Fruit fly (Drosophila melanogaster) whole organism, embryonic: ENCODE data around the gene CG46244.

Source experiments
- Aef1 ChIP-seq: fragments of 200-800 bp; sonication (Bioruptor generic); IDR thresholded peaks from 3 replicates; pipeline ENCODE4 v1.3.6; 2022; ENCODE audit warnings: missing biosample characterization, missing genetic modification characterization
- Atf6 ChIP-seq: fragments of 200-800 bp; sonication (Bioruptor generic); IDR thresholded peaks from 2 replicates; pipeline ENCODE4 v1.3.6; 2022; ENCODE audit warnings: missing biosample characterization, missing genetic modification characterization
- BEAF-32 ChIP-seq: fragments of 200-800 bp; sonication (Bioruptor generic); optimal IDR thresholded peaks from 3 replicates; lab custom pipeline; 2017; ENCODE audit warnings: missing biosample characterization, missing genetic modification characterization, mild to moderate bottlenecking, moderate library complexity, missing genetic modification reagents
- CG10654 ChIP-seq: fragments of 200-800 bp; sonication (Bioruptor generic); optimal IDR thresholded peaks from 2 replicates; lab custom pipeline; 2016; ENCODE audit warnings: missing biosample characterization, missing genetic modification characterization
- CG11085 ChIP-seq: fragments of 200-800 bp; sonication (Bioruptor generic); IDR thresholded peaks from 2 replicates; pipeline ENCODE4 v1.3.6; 2022; ENCODE audit warnings: missing biosample characterization, missing genetic modification characterization
- CG11504 ChIP-seq: fragments of 200-800 bp; sonication (Bioruptor generic); optimal IDR thresholded peaks from 3 replicates; lab custom pipeline; 2019; ENCODE audit warnings: missing biosample characterization, mild to moderate bottlenecking, missing genetic modification characterization, moderate library complexity
- CG12659 ChIP-seq: fragments of 200-800 bp; sonication (Bioruptor generic); optimal IDR thresholded peaks from 3 replicates; lab custom pipeline; 2017; ENCODE audit warnings: mild to moderate bottlenecking, missing biosample characterization, missing genetic modification reagents, missing genetic modification characterization
- CG15601 ChIP-seq: fragments of 200-800 bp; sonication (Bioruptor generic); optimal IDR thresholded peaks from 3 replicates; lab custom pipeline; 2019; ENCODE audit warnings: missing biosample characterization, mild to moderate bottlenecking, missing genetic modification characterization, moderate library complexity
- CG17361 ChIP-seq: fragments of 200-800 bp; sonication (Bioruptor generic); IDR thresholded peaks from 3 replicates; pipeline ENCODE4 v1.3.6; 2022; ENCODE audit warnings: missing biosample characterization, missing genetic modification characterization
- CG2120 ChIP-seq: fragments of 200-800 bp; sonication (Bioruptor generic); optimal IDR thresholded peaks from 3 replicates; lab custom pipeline; 2016; ENCODE audit warnings: missing biosample characterization, missing genetic modification characterization
- CG2199 ChIP-seq: fragments of 200-800 bp; sonication (Bioruptor generic); IDR thresholded peaks from 3 replicates; pipeline ENCODE4 v1.3.6; 2022; ENCODE audit warnings: missing biosample characterization, missing genetic modification characterization
- CG31388 ChIP-seq: fragments of 200-800 bp; sonication (Bioruptor generic); optimal IDR thresholded peaks from 2 replicates; lab custom pipeline; 2016; ENCODE audit warnings: missing biosample characterization, missing genetic modification characterization
- CG32532 ChIP-seq: fragments of 200-800 bp; sonication (Bioruptor generic); IDR thresholded peaks from 2 replicates; pipeline ENCODE4 v1.3.6; 2022; ENCODE audit warnings: missing biosample characterization, missing genetic modification characterization
- CG32767 ChIP-seq: fragments of 200-800 bp; sonication (Bioruptor generic); IDR thresholded peaks from 2 replicates; pipeline ENCODE4 v1.3.6; 2022; ENCODE audit warnings: missing biosample characterization, missing genetic modification characterization
- CG34224 ChIP-seq: fragments of 200-800 bp; sonication (Bioruptor generic); IDR thresholded peaks from 3 replicates; pipeline ENCODE4 v1.3.6; 2022; ENCODE audit warnings: missing biosample characterization, missing genetic modification characterization; ENCODE audit not compliant: partially characterized antibody
- CG4360 ChIP-seq: fragments of 200-800 bp; sonication (Bioruptor generic); IDR thresholded peaks from 2 replicates; pipeline ENCODE4 v1.3.6; 2022; ENCODE audit warnings: missing biosample characterization, missing genetic modification characterization
- CG4617 ChIP-seq: fragments of 200-800 bp; sonication (Bioruptor generic); optimal IDR thresholded peaks from 3 replicates; lab custom pipeline; 2016; ENCODE audit warnings: missing biosample characterization, missing genetic modification characterization, borderline replicate concordance
- CG6683 ChIP-seq: fragments of 200-800 bp; sonication (Bioruptor generic); optimal IDR thresholded peaks from 2 replicates; lab custom pipeline; 2017; ENCODE audit warnings: missing biosample characterization, mild to moderate bottlenecking, missing genetic modification characterization, missing genetic modification reagents
- CG8478 ChIP-seq: fragments of >200 bp; optimal IDR thresholded peaks from 2 replicates; lab custom pipeline; 2018
- CG8924 ChIP-seq: fragments of 200-800 bp; optimal IDR thresholded peaks from 3 replicates; lab custom pipeline; 2019; ENCODE audit warnings: missing biosample characterization, mild to moderate bottlenecking, missing genetic modification characterization, moderate library complexity
- CG9876 ChIP-seq: fragments of 200-800 bp; sonication (Bioruptor generic); optimal IDR thresholded peaks from 2 replicates; lab custom pipeline; 2016; ENCODE audit warnings: missing biosample characterization, missing genetic modification characterization
- D19A ChIP-seq: fragments of 200-800 bp; optimal IDR thresholded peaks from 3 replicates; lab custom pipeline; 2019; ENCODE audit warnings: missing biosample characterization, mild to moderate bottlenecking, missing genetic modification characterization, moderate library complexity
- Doc2 ChIP-seq: fragments of 200-800 bp; sonication (Bioruptor generic); IDR thresholded peaks from 2 replicates; pipeline ENCODE4 v1.3.6; 2022; ENCODE audit warnings: missing biosample characterization, missing genetic modification characterization
- Drgx ChIP-seq: fragments of 200-800 bp; sonication (Bioruptor generic); IDR thresholded peaks from 2 replicates; pipeline ENCODE4 v1.3.6; 2022; ENCODE audit warnings: missing biosample characterization, missing genetic modification characterization
- E2f1 ChIP-seq: fragments of 200-800 bp; sonication (Bioruptor generic); IDR thresholded peaks from 2 replicates; pipeline ENCODE4 v1.3.6; 2022; ENCODE audit warnings: missing biosample characterization, missing genetic modification characterization
- Fer1 ChIP-seq: fragments of 200-800 bp; sonication (Bioruptor generic); optimal IDR thresholded peaks from 2 replicates; lab custom pipeline; 2017; ENCODE audit warnings: missing biosample characterization, mild to moderate bottlenecking, missing genetic modification characterization
- Lpt ChIP-seq: fragments of >200 bp; optimal IDR thresholded peaks from 2 replicates; lab custom pipeline; 2018; ENCODE audit warnings: missing biosample characterization, missing genetic modification characterization
- MBD-R2 ChIP-seq: fragments of 200-800 bp; sonication (Bioruptor generic); IDR thresholded peaks from 2 replicates; pipeline ENCODE4 v1.3.6; 2022; ENCODE audit warnings: missing biosample characterization, missing genetic modification characterization
- Mad ChIP-seq: fragments of 200-800 bp; sonication (Bioruptor generic); optimal IDR thresholded peaks from 2 replicates; lab custom pipeline; 2016; ENCODE audit warnings: missing biosample characterization, missing genetic modification characterization
- Myb ChIP-seq: fragments of 200-800 bp; sonication (Bioruptor generic); optimal IDR thresholded peaks from 2 replicates; lab custom pipeline; 2016; ENCODE audit warnings: missing biosample characterization, missing genetic modification characterization
- Nf-YB ChIP-seq: fragments of 200-800 bp; sonication (Bioruptor generic); optimal IDR thresholded peaks from 3 replicates; lab custom pipeline; 2019; ENCODE audit warnings: missing biosample characterization, mild to moderate bottlenecking, missing genetic modification characterization, moderate library complexity
- Oli ChIP-seq: fragments of 200-800 bp; sonication (Bioruptor generic); optimal IDR thresholded peaks from 2 replicates; lab custom pipeline; 2018; ENCODE audit warnings: missing biosample characterization, mild to moderate bottlenecking, missing genetic modification characterization, moderate library complexity
- Rx ChIP-seq: fragments of 200-800 bp; sonication (Bioruptor generic); IDR thresholded peaks from 2 replicates; pipeline ENCODE4 v1.3.6; 2022; ENCODE audit warnings: missing biosample characterization, missing genetic modification characterization
- Scr ChIP-seq: fragments of 200-800 bp; sonication (Bioruptor generic); IDR thresholded peaks from 2 replicates; pipeline ENCODE4 v1.3.6; 2022; ENCODE audit warnings: missing biosample characterization, missing genetic modification characterization; ENCODE audit not compliant: partially characterized antibody
- Sin3A ChIP-seq: fragments of >200 bp; optimal IDR thresholded peaks from 2 replicates; lab custom pipeline; 2018
- Trl ChIP-seq, 3 experiments: fragments of >200 bp in 2 of 3; fragments of 200-800 bp in 1 of 3; sonication (Bioruptor generic) in 1 of 3; optimal IDR thresholded peaks; 2 replicates in 1 of 3; 3 replicates in 2 of 3; lab custom pipeline; 2016 to 2017; ENCODE audit warnings: missing biosample characterization in 1 of 3, missing genetic modification characterization in 1 of 3
- Usf ChIP-seq: fragments of 200-800 bp; sonication (Bioruptor generic); optimal IDR thresholded peaks from 2 replicates; lab custom pipeline; 2017; ENCODE audit warnings: missing genotype, missing biosample characterization, missing genetic modification characterization
- chm ChIP-seq: fragments of 200-800 bp; sonication (Bioruptor generic); IDR thresholded peaks from 2 replicates; pipeline ENCODE4 v1.3.6; 2022; ENCODE audit warnings: missing biosample characterization, missing genetic modification characterization
- corto ChIP-seq: fragments of 200-800 bp; sonication (Bioruptor generic); optimal IDR thresholded peaks from 2 replicates; lab custom pipeline; 2016; ENCODE audit warnings: missing biosample characterization, mild to moderate bottlenecking, missing genetic modification characterization, moderate library complexity
- crc ChIP-seq: fragments of 200-800 bp; sonication (Bioruptor generic); optimal IDR thresholded peaks from 2 replicates; lab custom pipeline; 2016; ENCODE audit warnings: missing biosample characterization, missing genetic modification characterization
- croc ChIP-seq: fragments of 200-800 bp; sonication (Bioruptor generic); conservative IDR thresholded peaks from 3 replicates; pipeline ENCODE4 v1.3.6; 2022; ENCODE audit warnings: missing biosample characterization, missing genetic modification characterization
- grau ChIP-seq: fragments of 200-800 bp; optimal IDR thresholded peaks from 3 replicates; lab custom pipeline; 2019; ENCODE audit warnings: missing biosample characterization, mild to moderate bottlenecking, missing genetic modification characterization, moderate library complexity
- kah ChIP-seq: fragments of 200-800 bp; sonication (Bioruptor generic); optimal IDR thresholded peaks from 2 replicates; lab custom pipeline; 2018; ENCODE audit warnings: missing biosample characterization, mild to moderate bottlenecking, missing genetic modification characterization
- nerfin-2 ChIP-seq: fragments of 200-800 bp; sonication (Bioruptor generic); IDR thresholded peaks from 2 replicates; pipeline ENCODE4 v1.3.6; 2022; ENCODE audit warnings: missing biosample characterization, missing genetic modification characterization; ENCODE audit not compliant: partially characterized antibody
- onecut ChIP-seq: fragments of 200-800 bp; sonication (Bioruptor generic); IDR thresholded peaks from 2 replicates; pipeline ENCODE4 v1.3.6; 2022; ENCODE audit warnings: missing biosample characterization, missing genetic modification characterization
- pho ChIP-seq: fragments of 200-800 bp; sonication (Bioruptor generic); optimal IDR thresholded peaks from 2 replicates; lab custom pipeline; 2016; ENCODE audit warnings: missing biosample characterization, missing genetic modification characterization
- sna ChIP-seq: fragments of 200-800 bp; sonication (Bioruptor generic); IDR thresholded peaks from 2 replicates; pipeline ENCODE4 v1.3.6; 2022; ENCODE audit warnings: missing biosample characterization, missing genetic modification characterization; ENCODE audit not compliant: partially characterized antibody
- wdn ChIP-seq: fragments of 200-800 bp; sonication (Bioruptor generic); IDR thresholded peaks from 2 replicates; pipeline ENCODE4 v1.3.6; 2022; ENCODE audit warnings: missing biosample characterization, missing genetic modification characterization

Gene CG46244

dm6 chr2L:19586436-19587333 is 19.7 kb upstream of the CG46244 start, which contains the start of gene Lar (continued):
- TF ChIP-seq Usf (GFP tag; lab: Kevin White, UChicago) (no peak), CG9876 (peak; percentile 10), corto (GFP tag; lab: Kevin White, UChicago) (no peak), wdn (no peak), grau (tag; lab: Kevin White, UChicago) (peak; percentile 66), CG6683 (GFP tag; lab: Kevin White, UChicago) (no peak), chm (0 out of 2 replicates have a peak, but pooled peaks have one; percentile 45), D19A (tag; lab: Kevin White, UChicago) (peak; percentile 38), BEAF-32 (GFP tag; lab: Kevin White, UChicago) (peak; percentile 47), crc (GFP tag; lab: Kevin White, UChicago) (peak; percentile 56), CG17361 (GFP tag; lab: Robert Waterston, UW) (peak; percentile 69), nerfin-2 (GFP tag; lab: Robert Waterston, UW) (no peak), Lpt (GFP tag; lab: Kevin White, UChicago) (no peak), Mad (GFP tag; lab: Kevin White, UChicago) (peak; percentile 54), CG10654 (GFP tag; lab: Kevin White, UChicago) (peak; percentile 10), CG31388 (GFP tag; lab: Kevin White, UChicago) (no peak), Oli (tag; lab: Kevin White, UChicago) (peak; percentile 34), Trl (optimal IDR thresholded peaks at IDR 0.05; lab: Kevin White, UChicago) (no peak), Trl (GFP tag; optimal IDR thresholded peaks at IDR 0.05; lab: Kevin White, UChicago) (peak; percentile 49), CG11085 (no peak), croc (GFP tag; lab: Robert Waterston, UW) (peak; percentile 34; the same call in 1 of the 3 replicates), pho (GFP tag; lab: Kevin White, UChicago) (peak; percentile 70)

dm6 chr2L:19587334-19587659 is 19.1 kb upstream of the CG46244 start:
- TF ChIP-seq Aef1 (GFP tag; lab: Robert Waterston, UW) (0 out of 3 replicates have a peak, but pooled peaks have one; percentile 8), onecut (GFP tag; lab: Robert Waterston, UW) (peak; percentile 83), Doc2 (GFP tag; lab: Robert Waterston, UW) (no peak), CG8478 (lab: Kevin White, UChicago) (peak; percentile 87), Atf6 (GFP tag; lab: Robert Waterston, UW) (0 out of 2 replicates have a peak, but pooled peaks have one; percentile 16), Scr (GFP tag; lab: Robert Waterston, UW) (peak; percentile 46), Fer1 (peak; percentile 44), BEAF-32 (GFP tag; lab: Kevin White, UChicago) (peak; percentile 5), CG2120 (peak; percentile 45), Sin3A (lab: Kevin White, UChicago) (peak; percentile 35), Myb (GFP tag; lab: Kevin White, UChicago) (no peak), CG15601 (tag; lab: Kevin White, UChicago) (no peak), E2f1 (GFP tag; lab: Robert Waterston, UW) (0 out of 2 replicates have a peak, but pooled peaks have one; percentile 2), MBD-R2 (GFP tag; lab: Robert Waterston, UW) (0 out of 2 replicates have a peak, but pooled peaks have one; percentile 49), CG34224 (GFP tag; lab: Robert Waterston, UW) (peak; percentile 5; the same call in 1 of the 3 replicates), Drgx (GFP tag; lab: Robert Waterston, UW) (0 out of 2 replicates have a peak, but pooled peaks have one; percentile 3), CG2199 (GFP tag; lab: Robert Waterston, UW) (0 out of 3 replicates have a peak, but pooled peaks have one; percentile 10), CG11504 (tag; lab: Kevin White, UChicago) (peak; percentile 41), kah (GFP tag; lab: Kevin White, UChicago) (peak; percentile 20), CG12659 (peak; percentile 4), CG8924 (peak; percentile 37), sna (GFP tag; lab: Robert Waterston, UW) (0 out of 2 replicates have a peak, but pooled peaks have one; percentile 8), CG4617 (peak; percentile 66), CG32532 (0 out of 2 replicates have a peak, but pooled peaks have one; percentile 3), CG4360 (GFP tag; lab: Robert Waterston, UW) (0 out of 2 replicates have a peak, but pooled peaks have one; percentile 16), Rx (GFP tag; lab: Robert Waterston, UW) (no peak), CG32767 (GFP tag; lab: Robert Waterston, UW) (0 out of 2 replicates have a peak, but pooled peaks have one; percentile 17), Nf-YB (GFP tag; lab: Kevin White, UChicago) (no peak)
